Worm (Caenorhabditis elegans): ENCODE data around the gene F09G8.10.
A peak's percentile ranks its signal among the peaks of the same experiment; 100 is the strongest.

F09G8.10 gene

DNA sequence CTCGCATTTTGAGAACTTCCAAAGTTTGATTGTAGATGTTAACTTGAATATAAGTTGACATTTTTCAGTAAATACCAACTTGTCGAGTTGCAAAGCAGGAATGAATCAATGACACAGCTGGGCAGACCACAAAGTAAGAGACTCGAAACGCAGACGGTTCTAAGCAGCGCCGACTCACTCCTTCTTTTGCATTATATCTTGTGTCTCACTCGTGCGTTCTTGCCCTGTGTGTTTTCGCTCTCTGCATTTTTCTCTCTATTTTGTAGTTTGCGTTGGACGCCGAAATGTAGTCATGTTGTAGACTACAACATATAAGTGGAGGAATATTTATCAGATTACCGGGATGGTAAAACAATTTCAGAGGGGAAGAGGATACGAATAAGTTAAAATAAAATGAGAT is 29.2 kb downstream of the F09G8.10 start, which contains the start of gene C02F5.12:
Gene C02F5.12, minus strand, starts transcription at position 221 of the 400 bp plus-strand sequence.
- TF ChIP-seq lsy-12 (tag; optimal IDR thresholded peaks at IDR 0.05) (peak; percentile 4), ztf-4 (tag; optimal IDR thresholded peaks at IDR 0.05) (no peak), aly-2 (tag; optimal IDR thresholded peaks at IDR 0.05) (no peak), pqm-1 (tag; optimal IDR thresholded peaks at IDR 0.05) (peak; percentile 22), elt-3 (tag; optimal IDR thresholded peaks at IDR 0.05) (no peak), fkh-2 (tag; optimal IDR thresholded peaks at IDR 0.05) (no peak), elt-2 (tag; optimal IDR thresholded peaks at IDR 0.05) (peak; percentile 43), nhr-23 (tag; optimal IDR thresholded peaks at IDR 0.05) (peak; percentile 17), ama-1 (optimal IDR thresholded peaks at IDR 0.05) (peak; percentile 80), mdl-1 (tag; optimal IDR thresholded peaks at IDR 0.05) (no peak), elt-1 (tag; optimal IDR thresholded peaks at IDR 0.05) (no peak), R02D3.7 (tag; optimal IDR thresholded peaks at IDR 0.05) (no peak), pha-4 (tag; optimal IDR thresholded peaks at IDR 0.05) (peak; percentile 72), hmg-11 (tag; optimal IDR thresholded peaks at IDR 0.05) (peak; percentile 24), egl-27 (tag; optimal IDR thresholded peaks at IDR 0.05) (no peak), mml-1 (tag; optimal IDR thresholded peaks at IDR 0.05) (no peak), sea-2 (GFP tag; optimal IDR thresholded peaks at IDR 0.05) (no peak), nhr-25 (tag; optimal IDR thresholded peaks at IDR 0.05) (peak; percentile 26), nfya-1 (tag; optimal IDR thresholded peaks at IDR 0.05; ENCODE audit: insufficient read depth) (peak; percentile 59), ceh-82 (tag; optimal IDR thresholded peaks at IDR 0.05) (no peak)

ce11 chrIII:8240948-8241347 is 31.0 kb downstream of the F09G8.10 start:
- TF ChIP-seq unc-62 (GFP tag; optimal IDR thresholded peaks at IDR 0.05): no peak
- no peak for TF ChIP-seq nhr-237 (tag; optimal IDR thresholded peaks at IDR 0.05)
- no peak for TF ChIP-seq nhr-11 (tag; optimal IDR thresholded peaks at IDR 0.05)
- no peak for TF ChIP-seq nhr-43 (tag; optimal IDR thresholded peaks at IDR 0.05; ENCODE audit: poor library complexity, severe bottlenecking)
- no peak for TF ChIP-seq nhr-28 (tag; optimal IDR thresholded peaks at IDR 0.05)
- no peak for TF ChIP-seq egl-5 (tag; optimal IDR thresholded peaks at IDR 0.05)
- no peak for TF ChIP-seq ztf-11 (tag; optimal IDR thresholded peaks at IDR 0.05)
- TF ChIP-seq daf-12 (tag; optimal IDR thresholded peaks at IDR 0.05): no peak

ce11 chrIII:8240247-8240646 is 31.7 kb downstream of the F09G8.10 start:
- peak; percentile 57 for TF ChIP-seq elt-2 (tag; optimal IDR thresholded peaks at IDR 0.05)
- no peak for TF ChIP-seq lsy-12 (tag; optimal IDR thresholded peaks at IDR 0.05)
- peak; percentile 83 for TF ChIP-seq pqm-1 (tag; optimal IDR thresholded peaks at IDR 0.05)

- no peak for TF ChIP-seq nhr-76 (tag; optimal IDR thresholded peaks at IDR 0.05)
- TF ChIP-seq ztf-4 (tag; optimal IDR thresholded peaks at IDR 0.05): no peak
- TF ChIP-seq ceh-9 (tag; optimal IDR thresholded peaks at IDR 0.05): no peak
- TF ChIP-seq elt-2 (tag; optimal IDR thresholded peaks at IDR 0.05): peak; percentile 35
- TF ChIP-seq pha-4 (tag; optimal IDR thresholded peaks at IDR 0.05): peak; percentile 21
- no peak for TF ChIP-seq egl-27 (tag; optimal IDR thresholded peaks at IDR 0.05)
- TF ChIP-seq nhr-28 (tag; optimal IDR thresholded peaks at IDR 0.05): no peak
- no peak for TF ChIP-seq ZK546.5 (tag; optimal IDR thresholded peaks at IDR 0.05)
- TF ChIP-seq zag-1 (tag; optimal IDR thresholded peaks at IDR 0.05): no peak
- peak; percentile 39 for TF ChIP-seq pqm-1 (tag; optimal IDR thresholded peaks at IDR 0.05)
- TF ChIP-seq aly-2 (tag; optimal IDR thresholded peaks at IDR 0.05): no peak
- no peak for TF ChIP-seq nhr-237 (tag; optimal IDR thresholded peaks at IDR 0.05)
Measured at ce11 chrIII:8239325-8239724, 32.6 kb downstream of the F09G8.10 start, which contains the start of gene tsp-1. tsp-1 (minus strand) TSS chrIII:8239423.

- TF ChIP-seq fos-1 (tag; optimal IDR thresholded peaks at IDR 0.05) (no peak), jun-1 (tag; optimal IDR thresholded peaks at IDR 0.05) (peak; percentile 49), elt-2 (tag; optimal IDR thresholded peaks at IDR 0.05) (peak; percentile 86), snpc-4 (tag; optimal IDR thresholded peaks at IDR 0.05) (no peak), pqm-1 (tag; optimal IDR thresholded peaks at IDR 0.05) (peak; percentile 86), pha-4 (tag; optimal IDR thresholded peaks at IDR 0.05) (peak; percentile 69), ceh-9 (tag; optimal IDR thresholded peaks at IDR 0.05) (no peak)
Measured at ce11 chrIII:8237827-8238226, 34.1 kb downstream of the F09G8.10 start, which contains the start of gene tsp-2. tsp-2 (minus strand) TSS chrIII:8237935.
